Fruit fly (Drosophila melanogaster): ENCODE results near the gene Adss.
A peak's percentile ranks its signal among the peaks of the same experiment; 100 is the strongest.

The Adss gene

dm6 chr3R:20850395-20851039 lies 20.1 kb upstream of the Adss start, which contains the start of gene RpS30 (continued):
- TF ChIP-seq CG17802 (tag; optimal IDR thresholded peaks at IDR 0.05) (no peak), Dfd (GFP tag; optimal IDR thresholded peaks at IDR 0.05) (no peak), ac (GFP tag; optimal IDR thresholded peaks at IDR 0.05) (no peak), MESR4 (GFP tag; optimal IDR thresholded peaks at IDR 0.05) (peak; percentile 96), Sin3A (optimal IDR thresholded peaks at IDR 0.05) (peak; percentile 75), CG9609 (GFP tag; optimal IDR thresholded peaks at IDR 0.05) (peak; percentile 26), CG1832 (GFP tag; optimal IDR thresholded peaks at IDR 0.05) (no peak), CG6813 (GFP tag; optimal IDR thresholded peaks at IDR 0.05) (peak; percentile 18), HLH3B (GFP tag; IDR thresholded peaks at IDR 0.05) (no peak), CG3726 (GFP tag; IDR thresholded peaks at IDR 0.05) (no peak), CG18262 (tag; optimal IDR thresholded peaks at IDR 0.05) (peak; percentile 40), gsb (GFP tag; IDR thresholded peaks at IDR 0.05) (no peak), insv (GFP tag; optimal IDR thresholded peaks at IDR 0.05) (peak in 1 of 2 experiments; percentile 10), CG6175 (GFP tag; IDR thresholded peaks at IDR 0.05) (no peak), sr (GFP tag; IDR thresholded peaks at IDR 0.05) (no peak), Asciz (GFP tag; optimal IDR thresholded peaks at IDR 0.05) (no peak), CG17186 (GFP tag; optimal IDR thresholded peaks at IDR 0.05) (peak; percentile 80), CG16813 (GFP tag; IDR thresholded peaks at IDR 0.05; ENCODE audit: partially characterized antibody) (peak; percentile 98), bbx (GFP tag; IDR thresholded peaks at IDR 0.05; ENCODE audit: partially characterized antibody) (peak; percentile 98), Dbx (GFP tag; IDR thresholded peaks at IDR 0.05) (peak; percentile 74; the same call in 2 of the 3 replicates), Oaz (GFP tag; IDR thresholded peaks at IDR 0.05) (no peak)

dm6 chr3R:20846768-20847167 lies 16.4 kb upstream of the Adss start, which contains the start of gene CG15696:
TSS of gene CG15696 (plus strand) at chr3R:20847068.
- TF ChIP-seq Nf-YB (GFP tag; optimal IDR thresholded peaks at IDR 0.05) = peak; percentile 70
- TF ChIP-seq dysf (GFP tag; IDR thresholded peaks at IDR 0.05) = no peak
- peak; percentile 12 for TF ChIP-seq CG1832 (GFP tag; optimal IDR thresholded peaks at IDR 0.05)
- no peak for TF ChIP-seq Dip2 (GFP tag; IDR thresholded peaks at IDR 0.05)
- no peak for TF ChIP-seq CG16813 (GFP tag; IDR thresholded peaks at IDR 0.05; ENCODE audit: partially characterized antibody)
- TF ChIP-seq Rfx (GFP tag; IDR thresholded peaks at IDR 0.05) = no peak
- peak; percentile 3 for TF ChIP-seq zen (tag; optimal IDR thresholded peaks at IDR 0.05)
- no peak for TF ChIP-seq CG9215 (GFP tag; IDR thresholded peaks at IDR 0.05)
- TF ChIP-seq Nf-YC (tag; optimal IDR thresholded peaks at IDR 0.05) = peak; percentile 40
- no peak for TF ChIP-seq CG12769 (tag; optimal IDR thresholded peaks at IDR 0.05)
- no peak for TF ChIP-seq Ptx1 (GFP tag; IDR thresholded peaks at IDR 0.05)
- TF ChIP-seq zfh2 (GFP tag; optimal IDR thresholded peaks at IDR 0.05) = no peak
- no peak for TF ChIP-seq CG13296 (GFP tag; optimal IDR thresholded peaks at IDR 0.05)
- TF ChIP-seq CG18764 (GFP tag; optimal IDR thresholded peaks at IDR 0.05) = no peak
- TF ChIP-seq Gsc (GFP tag; IDR thresholded peaks at IDR 0.05) = no peak
- TF ChIP-seq sens (GFP tag) = no peak
- TF ChIP-seq CG10654 (GFP tag; optimal IDR thresholded peaks at IDR 0.05) = no peak
- no peak for TF ChIP-seq Poxn (GFP tag; IDR thresholded peaks at IDR 0.05)
- no peak for TF ChIP-seq CG6689 (GFP tag; IDR thresholded peaks at IDR 0.05)
- no peak for TF ChIP-seq Hmx (GFP tag; optimal IDR thresholded peaks at IDR 0.05)
- no peak for TF ChIP-seq CG31365 (tag; optimal IDR thresholded peaks at IDR 0.05)
- no peak for TF ChIP-seq wor (GFP tag; IDR thresholded peaks at IDR 0.05)
- no peak for TF ChIP-seq Aef1 (GFP tag; IDR thresholded peaks at IDR 0.05)
- TF ChIP-seq Ada2b (GFP tag; IDR thresholded peaks at IDR 0.05) = no peak
- TF ChIP-seq CG3407 (GFP tag; optimal IDR thresholded peaks at IDR 0.05) = no peak
- no peak for TF ChIP-seq CG30431 (GFP tag; optimal IDR thresholded peaks at IDR 0.05)
- TF ChIP-seq ab (GFP tag; optimal IDR thresholded peaks at IDR 0.05) = no peak
- no peak for TF ChIP-seq TFAM (GFP tag; optimal IDR thresholded peaks at IDR 0.05)
- TF ChIP-seq CG10366 (GFP tag; IDR thresholded peaks at IDR 0.05) = no peak
- TF ChIP-seq CG10321 (GFP tag; IDR thresholded peaks at IDR 0.05) = peak; percentile 50
- TF ChIP-seq CG2202 (tag; optimal IDR thresholded peaks at IDR 0.05) = no peak
